Fruit fly (Drosophila melanogaster): ENCODE results near the gene CG5151.

dm6 chr3L:16203236-16203635, 38.7 kb upstream of the CG5151 start:
- no peak for TF ChIP-seq pan (optimal IDR thresholded peaks at IDR 0.05)
- no peak for TF ChIP-seq EcR (GFP tag; optimal IDR thresholded peaks at IDR 0.05)
- TF ChIP-seq usp (GFP tag; optimal IDR thresholded peaks at IDR 0.05) = no peak
